Worm (Caenorhabditis elegans) whole organism, L2 larva: ENCODE measurements around the gene C52E2.3.

Source experiments
- C34F6.9 ChIP-seq: fragments of 150-350 bp; optimal IDR thresholded peaks from 2 replicates; lab custom pipeline; 2014; ENCODE audit warnings: missing biosample characterization, missing genetic modification characterization
- F13H6.1 ChIP-seq: sonication (generic microtip); optimal IDR thresholded peaks from 2 replicates; lab custom pipeline; 2016; ENCODE audit warnings: missing genetic modification characterization, missing compliant biosample characterization
- ZK546.5 ChIP-seq: sonication (generic microtip); optimal IDR thresholded peaks from 2 replicates; lab custom pipeline; 2017; ENCODE audit warnings: missing biosample characterization, missing genetic modification characterization
- alr-1 ChIP-seq: fragments of 150-350 bp; optimal IDR thresholded peaks from 2 replicates; lab custom pipeline; 2014; ENCODE audit warnings: missing biosample characterization, missing genetic modification characterization
- aly-2 ChIP-seq: fragments of 150-350 bp; optimal IDR thresholded peaks from 2 replicates; lab custom pipeline; 2014; ENCODE audit warnings: missing biosample characterization, missing genetic modification characterization
- ama-1 ChIP-seq: fragments of 150-350 bp; optimal IDR thresholded peaks from 2 replicates; lab custom pipeline; 2018; ENCODE audit warnings: inconsistent platforms
- ceh-16 ChIP-seq: fragments of 150-350 bp; optimal IDR thresholded peaks from 2 replicates; lab custom pipeline; 2014; ENCODE audit warnings: missing biosample characterization, missing genetic modification characterization
- crh-2 ChIP-seq: sonication (generic microtip); optimal IDR thresholded peaks from 2 replicates; lab custom pipeline; 2017; ENCODE audit warnings: missing biosample characterization, missing genetic modification characterization
- egl-27 ChIP-seq: sonication (generic microtip); optimal IDR thresholded peaks from 3 replicates; lab custom pipeline; 2017; ENCODE audit warnings: missing biosample characterization, missing genetic modification reagents, missing genetic modification characterization
- elt-1 ChIP-seq: fragments of 150-350 bp; optimal IDR thresholded peaks from 2 replicates; lab custom pipeline; 2014; ENCODE audit warnings: missing biosample characterization, missing genetic modification characterization
- elt-3 ChIP-seq: sonication (generic microtip); optimal IDR thresholded peaks from 2 replicates; lab custom pipeline; 2017; ENCODE audit warnings: missing biosample characterization, missing genetic modification characterization
- fos-1 ChIP-seq: fragments of 150-350 bp; optimal IDR thresholded peaks from 2 replicates; lab custom pipeline; 2014; ENCODE audit warnings: missing biosample characterization, missing genetic modification characterization
- lin-11 ChIP-seq: fragments of 150-350 bp; sonication (generic microtip); optimal IDR thresholded peaks from 2 replicates; lab custom pipeline; 2014; ENCODE audit warnings: missing biosample characterization, missing genetic modification characterization, inconsistent platforms, mixed read lengths
- lin-39 ChIP-seq: fragments of 150-350 bp; optimal IDR thresholded peaks from 2 replicates; lab custom pipeline; 2014; ENCODE audit warnings: missing biosample characterization, missing genetic modification reagents, missing genetic modification characterization
- mab-5 ChIP-seq: fragments of 150-350 bp; optimal IDR thresholded peaks from 2 replicates; lab custom pipeline; 2014; ENCODE audit warnings: missing biosample characterization, missing genetic modification characterization
- mbf-1 ChIP-seq: sonication (generic microtip); optimal IDR thresholded peaks from 2 replicates; lab custom pipeline; 2017; ENCODE audit warnings: missing biosample characterization, missing genetic modification characterization
- mdl-1 ChIP-seq, 2 experiments: fragments of 150-350 bp in 1 of 2; sonication (generic microtip) in 1 of 2; optimal IDR thresholded peaks; 2 replicates each; lab custom pipeline; 2017; ENCODE audit warnings: missing biosample characterization in 2 of 2, missing genetic modification characterization in 2 of 2
- nhr-10 ChIP-seq: sonication (generic microtip); optimal IDR thresholded peaks from 2 replicates; lab custom pipeline; 2017; ENCODE audit warnings: missing biosample characterization, missing genetic modification characterization
- nhr-11 ChIP-seq: fragments of 150-350 bp; optimal IDR thresholded peaks from 2 replicates; lab custom pipeline; 2014; ENCODE audit warnings: missing biosample characterization, missing genetic modification characterization
- nhr-12 ChIP-seq: fragments of 150-350 bp; optimal IDR thresholded peaks from 2 replicates; lab custom pipeline; 2014; ENCODE audit warnings: missing biosample characterization, missing genetic modification characterization
- nhr-23 ChIP-seq: fragments of 150-350 bp; optimal IDR thresholded peaks from 2 replicates; lab custom pipeline; 2014; ENCODE audit warnings: missing biosample characterization, missing genetic modification reagents, missing genetic modification characterization
- nhr-237 ChIP-seq: fragments of 150-350 bp; optimal IDR thresholded peaks from 2 replicates; lab custom pipeline; 2014; ENCODE audit warnings: missing biosample characterization, missing genetic modification characterization
- peb-1 ChIP-seq: fragments of 150-350 bp; optimal IDR thresholded peaks from 2 replicates; lab custom pipeline; 2014; ENCODE audit warnings: missing biosample characterization, missing genetic modification characterization
- sem-4 ChIP-seq: fragments of 150-350 bp; optimal IDR thresholded peaks from 2 replicates; lab custom pipeline; 2014; ENCODE audit warnings: missing biosample characterization, missing genetic modification reagents, missing genetic modification characterization
- sma-3 ChIP-seq: sonication (generic microtip); optimal IDR thresholded peaks from 2 replicates; lab custom pipeline; 2016; ENCODE audit warnings: missing genetic modification reagents, missing genetic modification characterization, missing compliant biosample characterization
- sma-9 ChIP-seq, 2 experiments: fragments of 150-350 bp in 1 of 2; sonication (generic microtip) in 1 of 2; optimal IDR thresholded peaks; 2 replicates each; lab custom pipeline; 2014 to 2016; ENCODE audit warnings: missing genetic modification characterization in 2 of 2, mild to moderate bottlenecking in 1 of 2, missing biosample characterization in 1 of 2, missing compliant biosample characterization in 1 of 2, missing genetic modification reagents in 1 of 2, moderate library complexity in 1 of 2
- snpc-4 ChIP-seq: fragments of 150-350 bp; optimal IDR thresholded peaks from 2 replicates; lab custom pipeline; 2014; ENCODE audit warnings: missing biosample characterization, missing genetic modification characterization
- unc-39 ChIP-seq: fragments of 150-350 bp; optimal IDR thresholded peaks from 2 replicates; lab custom pipeline; 2014; ENCODE audit warnings: missing biosample characterization, missing genetic modification characterization
- unc-55 ChIP-seq: fragments of 150-350 bp; sonication (generic microtip); optimal IDR thresholded peaks from 3 replicates; lab custom pipeline; 2014; ENCODE audit warnings: missing biosample characterization, missing genetic modification reagents, missing genetic modification characterization
- ztf-1 ChIP-seq: fragments of 200-800 bp; sonication (Bioruptor generic); conservative IDR thresholded peaks from 2 replicates; pipeline ENCODE4 v1.3.6; 2022; ENCODE audit warnings: missing genetic modification characterization, missing compliant biosample characterization
- ztf-11 ChIP-seq: sonication (generic microtip); optimal IDR thresholded peaks from 2 replicates; lab custom pipeline; 2017; ENCODE audit warnings: missing biosample characterization, missing genetic modification characterization
- ztf-4 ChIP-seq: fragments of 150-350 bp; optimal IDR thresholded peaks from 2 replicates; lab custom pipeline; 2014; ENCODE audit warnings: missing biosample characterization, missing genetic modification characterization

C52E2.3 gene

ce11 chrII:1870875-1871592 is 20.0 kb downstream of the C52E2.3 start, which contains the start of gene math-10:
math-10 (plus strand) TSS chrII:1871542.
- TF ChIP-seq elt-1 (tag; lab: Kevin White, UChicago) (no peak), ama-1 (lab: Kevin White, UChicago) (no peak), unc-55 (no peak), ztf-1 (GFP tag; lab: Robert Waterston, UW) (no peak), fos-1 (peak; percentile 24), snpc-4 (tag; lab: Kevin White, UChicago) (no peak), ztf-4 (tag; lab: Kevin White, UChicago) (no peak), elt-3 (tag; lab: Kevin White, UChicago) (no peak), ZK546.5 (tag; lab: Kevin White, UChicago) (no peak), crh-2 (tag; lab: Kevin White, UChicago) (peak; percentile 7), lin-39 (tag; lab: Kevin White, UChicago) (no peak)

ce11 chrII:1875658-1876057 is 24.6 kb downstream of the C52E2.3 start, which contains the start of gene math-13:
math-13 (plus strand) TSS chrII:1875958.
- no peak for TF ChIP-seq sem-4 (tag; lab: Kevin White, UChicago)
- TF ChIP-seq lin-11 = no peak
- TF ChIP-seq C34F6.9 = no peak
- no peak for TF ChIP-seq unc-55
- TF ChIP-seq nhr-12 = no peak
- TF ChIP-seq snpc-4 (tag; lab: Kevin White, UChicago) = no peak
- no peak for TF ChIP-seq nhr-11
- TF ChIP-seq F13H6.1 = no peak
- TF ChIP-seq nhr-237 (tag; lab: Kevin White, UChicago) = no peak

ce11 chrII:1878663-1879062 is 27.6 kb downstream of the C52E2.3 start, which contains the start of gene math-16:
math-16 (minus strand) TSS chrII:1878763.
- TF ChIP-seq nhr-10 (tag; lab: Kevin White, UChicago) (no peak), egl-27 (tag; lab: Kevin White, UChicago) (no peak), peb-1 (tag; lab: Kevin White, UChicago) (no peak), ZK546.5 (tag; lab: Kevin White, UChicago) (no peak), lin-11 (no peak), mab-5 (tag; lab: Kevin White, UChicago) (no peak), F13H6.1 (no peak), ama-1 (lab: Kevin White, UChicago) (no peak), unc-39 (no peak), crh-2 (tag; lab: Kevin White, UChicago) (no peak), alr-1 (tag; lab: Kevin White, UChicago) (no peak)
- TF ChIP-seq, all 48 proteins: peak for 0

ce11 chrII:1882705-1883104 is 31.7 kb downstream of the C52E2.3 start, which contains the start of gene math-5:
math-5 (minus strand) TSS chrII:1882805.
- TF ChIP-seq sma-9 (GFP tag; optimal IDR thresholded peaks at IDR 0.05; lab: Kevin White, UChicago) (no peak), sma-9 (tag; optimal IDR thresholded peaks at IDR 0.05; lab: Kevin White, UChicago) (no peak), mdl-1 (tag; optimal IDR thresholded peaks at IDR 0.05; lab: Kevin White, UChicago) (no peak)

- TF ChIP-seq lin-39 (tag; lab: Kevin White, UChicago) (no peak), nhr-23 (tag; lab: Kevin White, UChicago) (no peak), crh-2 (tag; lab: Kevin White, UChicago) (no peak), ztf-11 (tag; lab: Kevin White, UChicago) (no peak), ama-1 (lab: Kevin White, UChicago) (no peak), aly-2 (tag; lab: Kevin White, UChicago) (no peak), sem-4 (tag; lab: Kevin White, UChicago) (no peak), C34F6.9 (no peak), ztf-1 (GFP tag; lab: Robert Waterston, UW) (no peak), sma-3 (GFP tag; lab: Kevin White, UChicago) (no peak), nhr-237 (tag; lab: Kevin White, UChicago) (no peak), mab-5 (tag; lab: Kevin White, UChicago) (no peak), ceh-16 (tag; lab: Kevin White, UChicago) (no peak), nhr-12 (no peak), nhr-10 (tag; lab: Kevin White, UChicago) (no peak), sma-9 (GFP tag; optimal IDR thresholded peaks at IDR 0.05; lab: Kevin White, UChicago) (no peak), sma-9 (tag; optimal IDR thresholded peaks at IDR 0.05; lab: Kevin White, UChicago) (no peak), mbf-1 (tag; lab: Kevin White, UChicago) (no peak)
Observed at ce11 chrII:1884635-1885034, 33.6 kb downstream of the C52E2.3 start, which contains the start of gene math-6. math-6 (minus strand) TSS chrII:1884735.
